Fruit fly (Drosophila melanogaster): ENCODE measurements around the gene Ubi-p5E.

The Ubi-p5E gene

dm6 chrX:6259696-6260095 is 19.8 kb downstream of the Ubi-p5E start:
- TF ChIP-seq D1 (tag; optimal IDR thresholded peaks at IDR 0.05), result no peak
- TF ChIP-seq EcR (GFP tag; optimal IDR thresholded peaks at IDR 0.05), result no peak
- TF ChIP-seq CG13204 (GFP tag; optimal IDR thresholded peaks at IDR 0.05), result no peak

- TF ChIP-seq CG8159 (tag; optimal IDR thresholded peaks at IDR 0.05) (no peak), CG14655 (GFP tag; optimal IDR thresholded peaks at IDR 0.05) (no peak), CG15710 (tag; optimal IDR thresholded peaks at IDR 0.05) (peak; percentile 11), Pif1B (GFP tag; optimal IDR thresholded peaks at IDR 0.05) (peak; percentile 6), gl (tag; optimal IDR thresholded peaks at IDR 0.05) (no peak), CG34367 (tag; optimal IDR thresholded peaks at IDR 0.05) (no peak)
Measured at dm6 chrX:6255414-6255915, 24.0 kb downstream of the Ubi-p5E start, which contains the start of the genes Rbcn-3A and Spx. Rbcn-3A (minus strand) TSS chrX:6255487. Spx (plus strand) TSS chrX:6255822.

dm6 chrX:6254617-6255349 is 24.7 kb downstream of the Ubi-p5E start:
- no peak for TF ChIP-seq CG13204 (GFP tag; optimal IDR thresholded peaks at IDR 0.05)
- no peak for TF ChIP-seq Pif1A (GFP tag; optimal IDR thresholded peaks at IDR 0.05)
- 0 out of 3 replicates have a peak, but pooled peaks have one; percentile 29 for TF ChIP-seq fd96Ca (GFP tag; IDR thresholded peaks at IDR 0.05)
- TF ChIP-seq CG15710 (tag; optimal IDR thresholded peaks at IDR 0.05), result no peak
- TF ChIP-seq CG4496 (GFP tag; IDR thresholded peaks at IDR 0.05), result 0 out of 3 replicates have a peak, but pooled peaks have one; percentile 34

dm6 chrX:6253701-6254100 is 25.7 kb downstream of the Ubi-p5E start:
- TF ChIP-seq Ets98B (GFP tag; IDR thresholded peaks at IDR 0.05) (no peak), Pif1B (GFP tag; optimal IDR thresholded peaks at IDR 0.05) (no peak), rn (GFP tag; IDR thresholded peaks at IDR 0.05) (no peak), CG12605 (GFP tag; IDR thresholded peaks at IDR 0.05) (no peak), CG15710 (tag; optimal IDR thresholded peaks at IDR 0.05) (no peak)

- no peak for TF ChIP-seq CG10348 (GFP tag; IDR thresholded peaks at IDR 0.05)
- TF ChIP-seq Pif1B (GFP tag; optimal IDR thresholded peaks at IDR 0.05), result no peak
- no peak for TF ChIP-seq CG12605 (GFP tag; IDR thresholded peaks at IDR 0.05)
- TF ChIP-seq CG14655 (GFP tag; optimal IDR thresholded peaks at IDR 0.05), result no peak
- no peak for TF ChIP-seq CG15710 (tag; optimal IDR thresholded peaks at IDR 0.05)
- no peak for TF ChIP-seq Pif1A (GFP tag; optimal IDR thresholded peaks at IDR 0.05)
- TF ChIP-seq D1 (tag; optimal IDR thresholded peaks at IDR 0.05), result no peak
- no peak for TF ChIP-seq Snoo (tag; optimal IDR thresholded peaks at IDR 0.05)
- TF ChIP-seq CG4496 (GFP tag; IDR thresholded peaks at IDR 0.05), result no peak
- no peak for TF ChIP-seq CG9948 (tag; optimal IDR thresholded peaks at IDR 0.05)
- TF ChIP-seq fd96Ca (GFP tag; IDR thresholded peaks at IDR 0.05), result no peak
- no peak for TF ChIP-seq rn (GFP tag; IDR thresholded peaks at IDR 0.05)
- no peak for TF ChIP-seq EcR (GFP tag; optimal IDR thresholded peaks at IDR 0.05)
Measured at dm6 chrX:6252897-6253540, 26.4 kb downstream of the Ubi-p5E start.

- TF ChIP-seq fd96Ca (GFP tag; IDR thresholded peaks at IDR 0.05) (no peak), rn (GFP tag; IDR thresholded peaks at IDR 0.05) (no peak), CG10348 (GFP tag; IDR thresholded peaks at IDR 0.05) (no peak), CG9948 (tag; optimal IDR thresholded peaks at IDR 0.05) (no peak), CG17806 (tag; optimal IDR thresholded peaks at IDR 0.05) (no peak), Pif1B (GFP tag; optimal IDR thresholded peaks at IDR 0.05) (no peak), D1 (tag; optimal IDR thresholded peaks at IDR 0.05) (no peak), CG34367 (tag; optimal IDR thresholded peaks at IDR 0.05) (no peak), Snoo (tag; optimal IDR thresholded peaks at IDR 0.05) (no peak), CG14655 (GFP tag; optimal IDR thresholded peaks at IDR 0.05) (no peak), Ets98B (GFP tag; IDR thresholded peaks at IDR 0.05) (no peak), CG32121 (GFP tag; IDR thresholded peaks at IDR 0.05) (no peak), Pif1A (GFP tag; optimal IDR thresholded peaks at IDR 0.05) (no peak)
Measured at dm6 chrX:6237015-6237414, 42.4 kb downstream of the Ubi-p5E start, which contains the start of gene CG14445. CG14445 (plus strand) TSS chrX:6237315.

- no peak for TF ChIP-seq Pif1A (GFP tag; optimal IDR thresholded peaks at IDR 0.05)
- TF ChIP-seq CG8159 (tag; optimal IDR thresholded peaks at IDR 0.05), result no peak
- no peak for TF ChIP-seq CG34367 (tag; optimal IDR thresholded peaks at IDR 0.05)
- TF ChIP-seq fd96Ca (GFP tag; IDR thresholded peaks at IDR 0.05), result no peak
- TF ChIP-seq Pif1B (GFP tag; optimal IDR thresholded peaks at IDR 0.05), result no peak
- TF ChIP-seq CG8301 (tag; optimal IDR thresholded peaks at IDR 0.05), result no peak
- no peak for TF ChIP-seq CG32121 (GFP tag; IDR thresholded peaks at IDR 0.05)
- TF ChIP-seq CG14655 (GFP tag; optimal IDR thresholded peaks at IDR 0.05), result no peak
- TF ChIP-seq CG13204 (GFP tag; optimal IDR thresholded peaks at IDR 0.05), result no peak
- no peak for TF ChIP-seq CG15710 (tag; optimal IDR thresholded peaks at IDR 0.05)
- no peak for TF ChIP-seq CG17806 (tag; optimal IDR thresholded peaks at IDR 0.05)
- no peak for TF ChIP-seq CG4496 (GFP tag; IDR thresholded peaks at IDR 0.05)
- TF ChIP-seq rn (GFP tag; IDR thresholded peaks at IDR 0.05), result no peak
Measured at dm6 chrX:6231764-6232163, 47.7 kb downstream of the Ubi-p5E start.
